Worm (Caenorhabditis elegans) whole organism, L2 larva: ENCODE results near the gene C06E1.9.

Experiments
- ZK546.5 ChIP-seq: sonication (generic microtip); optimal IDR thresholded peaks from 2 replicates; lab custom pipeline; 2017; ENCODE audit warnings: missing biosample characterization, missing genetic modification characterization
- elt-1 ChIP-seq: fragments of 150-350 bp; optimal IDR thresholded peaks from 2 replicates; lab custom pipeline; 2014; ENCODE audit warnings: missing biosample characterization, missing genetic modification characterization
- unc-39 ChIP-seq: fragments of 150-350 bp; optimal IDR thresholded peaks from 2 replicates; lab custom pipeline; 2014; ENCODE audit warnings: missing biosample characterization, missing genetic modification characterization
- unc-62 ChIP-seq: fragments of 150-350 bp; optimal IDR thresholded peaks from 2 replicates; lab custom pipeline; 2014; ENCODE audit warnings: missing biosample characterization, missing genetic modification reagents, missing genetic modification characterization

- TF ChIP-seq elt-1 (tag; lab: Kevin White, UChicago) (no peak), ZK546.5 (tag; lab: Kevin White, UChicago) (no peak), unc-39 (tag; lab: Kevin White, UChicago) (no peak), unc-62 (GFP tag; lab: Kevin White, UChicago) (no peak)
Measured at ce11 chrIII:8630833-8631232, 21.2 kb upstream of the C06E1.9 start, which contains the start of gene dnj-10.
